Worm (Caenorhabditis elegans) whole organism, L1 larva: ENCODE measurements around the gene C35D6.4.
A peak's percentile ranks its signal among the peaks of the same experiment; 100 is the strongest.

Source experiments
- C16A3.4 ChIP-seq: fragments of 150-350 bp; optimal IDR thresholded peaks from 2 replicates; lab custom pipeline; 2014; ENCODE audit warnings: missing biosample characterization, missing genetic modification characterization
- C34B4.2 ChIP-seq: sonication (generic microtip); optimal IDR thresholded peaks from 2 replicates; lab custom pipeline; 2017; ENCODE audit warnings: mild to moderate bottlenecking, missing genetic modification characterization, missing compliant biosample characterization
- F16B12.6 ChIP-seq: fragments of 150-350 bp; optimal IDR thresholded peaks from 2 replicates; lab custom pipeline; 2014; ENCODE audit warnings: missing biosample characterization, missing genetic modification characterization
- Y116A8C.19 ChIP-seq: sonication (generic microtip); optimal IDR thresholded peaks from 2 replicates; lab custom pipeline; 2016; ENCODE audit warnings: missing compliant biosample characterization, missing genetic modification characterization, borderline replicate concordance
- aha-1 ChIP-seq: fragments of 150-350 bp; optimal IDR thresholded peaks from 2 replicates; lab custom pipeline; 2014; ENCODE audit warnings: missing biosample characterization, missing genetic modification characterization
- ama-1 ChIP-seq: fragments of 150-350 bp; optimal IDR thresholded peaks from 2 replicates; lab custom pipeline; 2014
- blmp-1 ChIP-seq: fragments of 150-350 bp; optimal IDR thresholded peaks from 2 replicates; lab custom pipeline; 2014; ENCODE audit warnings: missing biosample characterization, missing genetic modification characterization
- ceh-8 ChIP-seq: fragments of 200-800 bp; sonication (Bioruptor generic); optimal IDR thresholded peaks from 2 replicates; lab custom pipeline; 2018; ENCODE audit warnings: mild to moderate bottlenecking, missing genetic modification characterization, moderate library complexity, missing compliant biosample characterization
- ceh-88 ChIP-seq: fragments of 200-800 bp; sonication (Bioruptor generic); IDR thresholded peaks from 2 replicates; pipeline ENCODE4 v1.3.6; 2022; ENCODE audit warnings: missing genetic modification characterization, missing compliant biosample characterization
- ceh-90 ChIP-seq: sonication (generic microtip); optimal IDR thresholded peaks from 2 replicates; lab custom pipeline; 2016; ENCODE audit warnings: missing genetic modification characterization, missing compliant biosample characterization
- dsc-1 ChIP-seq: sonication (generic microtip); optimal IDR thresholded peaks from 2 replicates; lab custom pipeline; 2016; ENCODE audit warnings: mild to moderate bottlenecking, missing genetic modification characterization, missing compliant biosample characterization
- egl-13 ChIP-seq: sonication (generic microtip); optimal IDR thresholded peaks from 2 replicates; lab custom pipeline; 2016; ENCODE audit warnings: missing genotype, missing genetic modification reagents, missing genetic modification characterization, missing compliant biosample characterization
- elt-2 ChIP-seq: sonication (generic microtip); optimal IDR thresholded peaks from 2 replicates; lab custom pipeline; 2016; ENCODE audit warnings: missing genetic modification characterization, mild to moderate bottlenecking, inconsistent platforms, missing compliant biosample characterization, missing genetic modification reagents
- elt-3 ChIP-seq, 6 experiments: fragments of 150-350 bp in 1 of 6; sonication (generic microtip); optimal IDR thresholded peaks; 2 replicates each; lab custom pipeline; 2017 to 2018; ENCODE audit warnings: missing biosample characterization in 6 of 6, missing genetic modification characterization in 6 of 6, inconsistent platforms in 1 of 6
- ets-5 ChIP-seq: fragments of 200-800 bp; sonication (Bioruptor generic); IDR thresholded peaks from 2 replicates; pipeline ENCODE4 v1.3.6; 2022; ENCODE audit warnings: missing genetic modification characterization, missing compliant biosample characterization
- fkh-4 ChIP-seq: sonication (generic microtip); optimal IDR thresholded peaks from 2 replicates; lab custom pipeline; 2016; ENCODE audit warnings: missing compliant biosample characterization, missing genetic modification characterization, borderline replicate concordance
- fkh-8 ChIP-seq: sonication (generic microtip); optimal IDR thresholded peaks from 2 replicates; lab custom pipeline; 2016; ENCODE audit warnings: mild to moderate bottlenecking, missing genetic modification characterization, missing compliant biosample characterization
- fos-1 ChIP-seq: fragments of 150-350 bp; optimal IDR thresholded peaks from 2 replicates; lab custom pipeline; 2014; ENCODE audit warnings: missing biosample characterization, missing genetic modification characterization
- hlh-17 ChIP-seq: fragments of 200-800 bp; sonication (Bioruptor generic); optimal IDR thresholded peaks from 2 replicates; lab custom pipeline; 2018; ENCODE audit warnings: missing genetic modification characterization, mild to moderate bottlenecking, missing compliant biosample characterization, moderate library complexity, borderline replicate concordance
- hpl-2 ChIP-seq: fragments of 150-350 bp; optimal IDR thresholded peaks from 2 replicates; lab custom pipeline; 2014; ENCODE audit warnings: missing biosample characterization, missing genetic modification reagents, missing genetic modification characterization
- irx-1 ChIP-seq: sonication (generic microtip); optimal IDR thresholded peaks from 2 replicates; lab custom pipeline; 2016; ENCODE audit warnings: missing genetic modification characterization, missing compliant biosample characterization
- isw-1 ChIP-seq: fragments of 200-800 bp; sonication (Bioruptor generic); IDR thresholded peaks from 2 replicates; pipeline ENCODE4 v1.3.6; 2022; ENCODE audit warnings: missing genetic modification characterization, missing compliant biosample characterization
- lin-13 ChIP-seq: fragments of 150-350 bp; optimal IDR thresholded peaks from 2 replicates; lab custom pipeline; 2014; ENCODE audit warnings: missing biosample characterization, missing genetic modification reagents, missing genetic modification characterization
- lin-14 ChIP-seq: fragments of 200-800 bp; sonication (Bioruptor generic); optimal IDR thresholded peaks from 2 replicates; lab custom pipeline; 2018; ENCODE audit warnings: mild to moderate bottlenecking, missing genetic modification characterization, moderate library complexity, missing compliant biosample characterization
- lin-15B ChIP-seq: fragments of 150-350 bp; sonication (generic microtip); optimal IDR thresholded peaks from 3 replicates; lab custom pipeline; 2014; ENCODE audit warnings: missing biosample characterization, missing genetic modification characterization
- lin-35 ChIP-seq, 2 experiments: fragments of 150-350 bp; optimal IDR thresholded peaks; 2 replicates each; lab custom pipeline; 2014; ENCODE audit warnings: missing biosample characterization in 2 of 2, missing genetic modification characterization in 2 of 2, missing genetic modification reagents in 2 of 2
- lsy-2 ChIP-seq, 2 experiments: fragments of 150-350 bp; optimal IDR thresholded peaks; 2 replicates each; lab custom pipeline; 2014; ENCODE audit warnings: missing biosample characterization in 2 of 2, missing genetic modification characterization in 2 of 2
- mdl-1 ChIP-seq, 2 experiments: fragments of 150-350 bp; optimal IDR thresholded peaks; 2 replicates each; lab custom pipeline; 2014 to 2017; ENCODE audit warnings: missing biosample characterization in 2 of 2, missing genetic modification characterization in 2 of 2, inconsistent platforms in 1 of 2
- nhr-12 ChIP-seq: sonication (generic microtip); optimal IDR thresholded peaks from 2 replicates; lab custom pipeline; 2017; ENCODE audit warnings: missing biosample characterization, missing genetic modification characterization
- nhr-20 ChIP-seq: sonication (generic microtip); optimal IDR thresholded peaks from 2 replicates; lab custom pipeline; 2016; ENCODE audit warnings: mild to moderate bottlenecking, missing genetic modification characterization, missing compliant biosample characterization
- nhr-237 ChIP-seq: fragments of 150-350 bp; optimal IDR thresholded peaks from 2 replicates; lab custom pipeline; 2014; ENCODE audit warnings: missing biosample characterization, missing genetic modification characterization
- nhr-28 ChIP-seq: fragments of 150-350 bp; optimal IDR thresholded peaks from 2 replicates; lab custom pipeline; 2014; ENCODE audit warnings: missing biosample characterization, missing genetic modification characterization
- nhr-47 ChIP-seq: sonication (generic microtip); optimal IDR thresholded peaks from 2 replicates; lab custom pipeline; 2016; ENCODE audit warnings: mild to moderate bottlenecking, missing genetic modification characterization, moderate library complexity, missing compliant biosample characterization
- nhr-71 ChIP-seq: sonication (generic microtip); optimal IDR thresholded peaks from 2 replicates; lab custom pipeline; 2016; ENCODE audit warnings: mild to moderate bottlenecking, missing genetic modification characterization, moderate library complexity, missing compliant biosample characterization
- nhr-77 ChIP-seq: fragments of 150-350 bp; optimal IDR thresholded peaks from 2 replicates; lab custom pipeline; 2014; ENCODE audit warnings: missing biosample characterization, missing genetic modification characterization
- pax-3 ChIP-seq: fragments of 200-800 bp; sonication (Bioruptor generic); optimal IDR thresholded peaks from 2 replicates; lab custom pipeline; 2018; ENCODE audit warnings: mild to moderate bottlenecking, missing genetic modification characterization, moderate library complexity, missing compliant biosample characterization
- pqm-1 ChIP-seq: sonication (generic microtip); optimal IDR thresholded peaks from 3 replicates; lab custom pipeline; 2017; ENCODE audit warnings: missing biosample characterization, missing genetic modification characterization
- rnt-1 ChIP-seq: sonication (generic microtip); optimal IDR thresholded peaks from 2 replicates; lab custom pipeline; 2016; ENCODE audit warnings: mild to moderate bottlenecking, missing genetic modification characterization, moderate library complexity, missing compliant biosample characterization
- skn-1 ChIP-seq: fragments of 150-350 bp; optimal IDR thresholded peaks from 2 replicates; lab custom pipeline; 2014; ENCODE audit warnings: missing biosample characterization, missing genetic modification characterization
- sox-4 ChIP-seq: sonication (generic microtip); optimal IDR thresholded peaks from 2 replicates; lab custom pipeline; 2016; ENCODE audit warnings: missing genetic modification characterization, missing compliant biosample characterization
- sptf-1 ChIP-seq: fragments of 150-350 bp; optimal IDR thresholded peaks from 2 replicates; lab custom pipeline; 2014; ENCODE audit warnings: missing biosample characterization, missing genetic modification characterization
- swsn-7 ChIP-seq: sonication (generic microtip); optimal IDR thresholded peaks from 2 replicates; lab custom pipeline; 2016; ENCODE audit warnings: missing genetic modification characterization, missing compliant biosample characterization
- tlp-1 ChIP-seq: fragments of 150-350 bp; optimal IDR thresholded peaks from 2 replicates; lab custom pipeline; 2014; ENCODE audit warnings: missing biosample characterization, missing genetic modification characterization
- unc-130 ChIP-seq: fragments of 150-350 bp; optimal IDR thresholded peaks from 2 replicates; lab custom pipeline; 2017; ENCODE audit warnings: missing biosample characterization, missing genetic modification characterization, inconsistent platforms
- unc-30 ChIP-seq: sonication (generic microtip); optimal IDR thresholded peaks from 2 replicates; lab custom pipeline; 2017; ENCODE audit warnings: missing biosample characterization, missing genetic modification characterization
- unc-86 ChIP-seq: sonication (generic microtip); optimal IDR thresholded peaks from 2 replicates; lab custom pipeline; 2016; ENCODE audit warnings: missing genetic modification characterization, missing compliant biosample characterization
- unc-98 ChIP-seq: fragments of 200-800 bp; sonication (Bioruptor generic); IDR thresholded peaks from 2 replicates; pipeline ENCODE4 v1.3.6; 2022; ENCODE audit warnings: missing genetic modification characterization, missing compliant biosample characterization
- xbp-1 ChIP-seq: sonication (generic microtip); optimal IDR thresholded peaks from 2 replicates; lab custom pipeline; 2016; ENCODE audit warnings: missing genetic modification characterization, missing compliant biosample characterization
- zag-1 ChIP-seq: fragments of 150-350 bp; optimal IDR thresholded peaks from 2 replicates; lab custom pipeline; 2014; ENCODE audit warnings: missing biosample characterization, missing genetic modification characterization

The C35D6.4 gene

DNA sequence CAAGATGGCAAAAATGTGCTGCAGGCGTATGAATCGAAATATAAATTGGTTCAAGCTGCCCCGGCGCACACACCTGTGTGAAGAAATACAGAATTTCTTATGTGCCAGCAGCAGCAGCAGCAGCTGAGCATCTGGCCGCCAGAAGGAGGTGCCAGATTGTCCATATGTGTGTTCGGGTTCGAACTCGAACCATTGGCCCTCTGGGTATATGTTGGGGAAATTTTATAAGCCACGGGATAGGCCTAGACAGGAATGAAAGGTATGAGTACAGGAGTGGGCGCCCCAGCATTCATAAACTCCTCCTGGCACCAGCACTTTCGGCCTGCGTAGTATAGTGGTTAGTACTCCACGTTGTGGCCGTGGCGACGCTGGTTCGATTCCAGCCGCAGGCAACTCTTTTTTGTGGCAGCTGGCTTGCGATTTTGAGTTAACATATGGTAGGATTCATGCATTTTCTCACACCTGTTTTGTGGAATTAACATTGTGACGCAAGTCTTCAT, 37.4 kb downstream of the C35D6.4 start (continued):
- peak; percentile 9 for TF ChIP-seq elt-2 (tag; lab: Kevin White, UChicago)
- no peak for TF ChIP-seq Y116A8C.19 (tag; lab: Kevin White, UChicago)
- TF ChIP-seq ceh-88 (GFP tag; lab: Robert Waterston, UW): no peak
- peak; percentile 11 for TF ChIP-seq unc-86 (tag; lab: Kevin White, UChicago)
- TF ChIP-seq pqm-1 (tag; lab: Kevin White, UChicago): no peak
- TF ChIP-seq nhr-20: peak; percentile 28
- no peak for TF ChIP-seq isw-1 (GFP tag; lab: Robert Waterston, UW)
- no peak for TF ChIP-seq lin-13 (GFP tag; lab: Kevin White, UChicago)
- TF ChIP-seq irx-1: peak; percentile 40
- peak; percentile 70 for TF ChIP-seq fkh-4 (tag; lab: Kevin White, UChicago)
- no peak for TF ChIP-seq unc-98 (GFP tag; lab: Robert Waterston, UW)
- TF ChIP-seq hlh-17 (GFP tag; lab: Kevin White, UChicago): no peak
- TF ChIP-seq fkh-8 (tag; lab: Kevin White, UChicago): peak; percentile 45
- TF ChIP-seq egl-13 (tag; lab: Kevin White, UChicago): no peak
- no peak for TF ChIP-seq C34B4.2
- TF ChIP-seq unc-130: peak; percentile 59
- peak; percentile 65 for TF ChIP-seq rnt-1 (tag; lab: Kevin White, UChicago)
- peak; percentile 44 for TF ChIP-seq nhr-77 (tag; lab: Kevin White, UChicago)
- no peak for TF ChIP-seq skn-1 (tag; lab: Kevin White, UChicago)
- TF ChIP-seq hpl-2 (GFP tag; lab: Kevin White, UChicago): no peak
- no peak for TF ChIP-seq fos-1 (tag; lab: Kevin White, UChicago)
- peak; percentile 26 to 66 for TF ChIP-seq lin-35 (GFP tag; optimal IDR thresholded peaks at IDR 0.05; lab: Kevin White, UChicago)
- TF ChIP-seq swsn-7 (tag; lab: Kevin White, UChicago): peak; percentile 55
- peak; percentile 49 for TF ChIP-seq C16A3.4
- peak; percentile 81 for TF ChIP-seq dsc-1 (tag; lab: Kevin White, UChicago)
- TF ChIP-seq lin-14: peak; percentile 17
- TF ChIP-seq lsy-2 (tag; optimal IDR thresholded peaks at IDR 0.05; lab: Kevin White, UChicago): peak; percentile 21 to 33
- no peak for TF ChIP-seq sox-4
- TF ChIP-seq tlp-1 (tag; lab: Kevin White, UChicago): no peak
- no peak for TF ChIP-seq sptf-1 (tag; lab: Kevin White, UChicago)
- no peak for TF ChIP-seq zag-1
- TF ChIP-seq ceh-8: no peak
- peak; percentile 8 for TF ChIP-seq xbp-1 (tag; lab: Kevin White, UChicago)
- no peak for TF ChIP-seq lin-15B (tag; lab: Kevin White, UChicago)

DNA sequence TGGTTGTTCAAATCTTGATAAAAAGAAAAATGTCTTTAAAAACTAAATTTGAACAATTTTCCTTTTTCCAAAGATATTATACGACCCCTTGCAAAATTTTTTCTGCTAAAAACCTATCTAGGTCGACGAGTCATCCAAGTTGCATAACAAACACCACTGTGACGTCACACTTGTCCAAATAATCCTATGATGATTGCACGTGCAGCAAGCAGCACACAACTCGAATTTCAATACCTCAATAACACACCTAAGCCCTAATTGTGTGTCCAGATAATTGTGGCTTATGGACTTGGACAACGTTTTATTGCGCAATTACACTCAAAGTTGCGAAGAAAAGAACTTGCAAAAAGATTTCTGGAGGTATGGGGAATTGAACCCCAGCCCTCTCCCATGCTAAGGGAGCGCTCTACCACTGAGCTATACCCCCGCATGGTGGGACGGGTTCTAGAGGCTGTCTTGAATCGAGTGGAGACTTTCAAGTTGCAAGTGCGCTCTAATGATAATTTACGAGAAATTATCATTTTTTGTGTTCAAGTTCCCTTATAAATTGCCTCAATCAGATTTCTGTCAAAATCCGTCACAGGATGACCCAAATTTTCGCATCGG, 38.2 kb downstream of the C35D6.4 start:
- TF ChIP-seq nhr-47 (tag; lab: Kevin White, UChicago): peak; percentile 78
- peak; percentile 31 to 60 for TF ChIP-seq lin-35 (GFP tag; optimal IDR thresholded peaks at IDR 0.05; lab: Kevin White, UChicago)
- no peak for TF ChIP-seq hlh-17 (GFP tag; lab: Kevin White, UChicago)
- TF ChIP-seq swsn-7 (tag; lab: Kevin White, UChicago): peak; percentile 52
- no peak for TF ChIP-seq unc-98 (GFP tag; lab: Robert Waterston, UW)
- no peak for TF ChIP-seq fos-1 (tag; lab: Kevin White, UChicago)
- no peak for TF ChIP-seq aha-1 (tag; lab: Kevin White, UChicago)
- TF ChIP-seq rnt-1 (tag; lab: Kevin White, UChicago): peak; percentile 76
- no peak for TF ChIP-seq elt-2 (tag; lab: Kevin White, UChicago)
- peak; percentile 79 for TF ChIP-seq nhr-71 (tag; lab: Kevin White, UChicago)
- TF ChIP-seq ama-1 (lab: Kevin White, UChicago): no peak
- no peak for TF ChIP-seq sptf-1 (tag; lab: Kevin White, UChicago)
- no peak for TF ChIP-seq ets-5 (GFP tag; lab: Robert Waterston, UW)
- peak; percentile 75 for TF ChIP-seq fkh-8 (tag; lab: Kevin White, UChicago)
- peak; percentile 34 for TF ChIP-seq lin-15B (tag; lab: Kevin White, UChicago)
- TF ChIP-seq nhr-237: no peak
- peak in 1 of 2 experiments; percentile 48 for TF ChIP-seq mdl-1 (tag; optimal IDR thresholded peaks at IDR 0.05; lab: Kevin White, UChicago)
- TF ChIP-seq nhr-28 (tag; lab: Kevin White, UChicago): no peak
- no peak for TF ChIP-seq unc-30
- peak; percentile 45 for TF ChIP-seq skn-1 (tag; lab: Kevin White, UChicago)
- no peak for TF ChIP-seq irx-1
- no peak for TF ChIP-seq Y116A8C.19 (tag; lab: Kevin White, UChicago)
- TF ChIP-seq elt-3 (tag; optimal IDR thresholded peaks at IDR 0.05; lab: Kevin White, UChicago): peak in 1 of 6 experiments; percentile 20
- no peak for TF ChIP-seq nhr-12 (tag; lab: Kevin White, UChicago)
- no peak for TF ChIP-seq ceh-90 (tag; lab: Kevin White, UChicago)
- TF ChIP-seq hpl-2 (GFP tag; lab: Kevin White, UChicago): no peak
- TF ChIP-seq F16B12.6 (tag; lab: Kevin White, UChicago): no peak
- peak; percentile 24; the same call in 1 of the 2 replicates for TF ChIP-seq isw-1 (GFP tag; lab: Robert Waterston, UW)
- peak; percentile 58 for TF ChIP-seq pax-3 (tag; lab: Kevin White, UChicago)
- no peak for TF ChIP-seq zag-1
- TF ChIP-seq blmp-1 (tag; lab: Kevin White, UChicago): no peak
- peak; percentile 53 for TF ChIP-seq nhr-20
